Worm (Caenorhabditis elegans): ENCODE data around the gene F07F6.7.
A peak's percentile ranks its signal among the peaks of the same experiment; 100 is the strongest.

DNA sequence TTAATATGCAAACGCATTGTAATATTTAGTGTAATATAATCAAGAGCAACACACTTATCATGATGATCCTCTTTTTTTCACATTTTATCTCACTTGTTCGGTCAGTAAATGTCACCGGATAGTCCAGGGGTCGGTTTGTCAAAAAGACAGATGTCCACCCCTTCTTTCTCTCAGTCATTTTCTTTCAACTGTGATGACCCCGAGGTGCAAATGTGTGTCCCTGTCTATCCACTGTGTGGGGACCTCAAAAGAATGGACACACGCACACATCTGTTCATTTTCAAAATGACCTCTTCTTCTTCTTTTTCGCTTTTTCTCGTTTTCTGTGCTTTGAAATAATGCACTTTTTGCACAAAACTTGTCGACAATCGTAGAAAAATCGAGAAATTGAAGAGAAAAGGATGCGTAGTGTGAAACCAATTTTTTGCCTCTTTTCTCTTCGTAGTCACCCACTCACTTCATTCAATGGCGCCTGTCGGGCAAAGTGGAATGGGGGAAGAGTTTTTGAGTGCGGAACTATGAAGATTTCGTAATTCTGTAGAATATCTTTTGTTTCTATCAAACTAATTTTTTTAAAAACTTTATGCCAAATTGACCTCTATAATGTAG, 40.1 kb upstream of the F07F6.7 start:
- TF ChIP-seq egl-27 (tag; optimal IDR thresholded peaks at IDR 0.05) (no peak), zfp-3 (GFP tag; conservative IDR thresholded peaks at IDR 0.05) (no peak), lsy-2 (tag; optimal IDR thresholded peaks at IDR 0.05) (peak in 1 of 2 experiments; percentile 10), ztf-11 (tag; optimal IDR thresholded peaks at IDR 0.05) (no peak)

All from whole organism, L4 larva.